Worm (Caenorhabditis elegans) whole organism, mixed stage, embryonic: Measurements from ENCODE around the gene T14B4.3.

Source experiments
- M03D4.4 ChIP-seq: sonication (generic microtip); optimal IDR thresholded peaks from 2 replicates; lab custom pipeline; 2017; ENCODE audit warnings: mild to moderate bottlenecking, missing genetic modification characterization, missing compliant biosample characterization
- bed-3 ChIP-seq: fragments of 200-800 bp; sonication (Bioruptor generic); optimal IDR thresholded peaks from 3 replicates; lab custom pipeline; 2018; ENCODE audit warnings: mild to moderate bottlenecking, missing genetic modification characterization, moderate library complexity, missing compliant biosample characterization
- blmp-1 ChIP-seq: fragments of 150-350 bp; optimal IDR thresholded peaks from 2 replicates; lab custom pipeline; 2014; ENCODE audit warnings: missing biosample characterization, missing genetic modification characterization
- ceh-39 ChIP-seq: fragments of 150-350 bp; optimal IDR thresholded peaks from 2 replicates; lab custom pipeline; 2014; ENCODE audit warnings: missing biosample characterization, missing genetic modification characterization
- ceh-43 ChIP-seq: fragments of 200-800 bp; sonication (Bioruptor generic); optimal IDR thresholded peaks from 2 replicates; lab custom pipeline; 2018; ENCODE audit warnings: mild to moderate bottlenecking, missing genetic modification characterization, moderate library complexity, missing compliant biosample characterization
- ceh-83 ChIP-seq: fragments of 200-800 bp; sonication (Bioruptor generic); optimal IDR thresholded peaks from 2 replicates; lab custom pipeline; 2018; ENCODE audit warnings: mild to moderate bottlenecking, missing genetic modification characterization, missing compliant biosample characterization
- ces-1 ChIP-seq: fragments of 150-350 bp; optimal IDR thresholded peaks from 2 replicates; lab custom pipeline; 2014; ENCODE audit warnings: missing biosample characterization, missing genetic modification reagents, missing genetic modification characterization
- cnd-1 ChIP-seq: fragments of 200-800 bp; sonication (Bioruptor generic); optimal IDR thresholded peaks from 2 replicates; lab custom pipeline; 2018; ENCODE audit warnings: mild to moderate bottlenecking, missing genetic modification characterization, missing compliant biosample characterization
- elt-1 ChIP-seq: sonication (generic microtip); optimal IDR thresholded peaks from 2 replicates; lab custom pipeline; 2017; ENCODE audit warnings: missing genetic modification characterization, mild to moderate bottlenecking, missing compliant biosample characterization, antibody characterized with exemption, moderate library complexity, borderline replicate concordance; ENCODE audit not compliant: insufficient read depth
- elt-3 ChIP-seq: fragments of 150-350 bp; optimal IDR thresholded peaks from 2 replicates; lab custom pipeline; 2014; ENCODE audit warnings: missing biosample characterization, missing genetic modification characterization
- ham-2 ChIP-seq: fragments of 200-800 bp; sonication (Bioruptor generic); optimal IDR thresholded peaks from 2 replicates; lab custom pipeline; 2018; ENCODE audit warnings: mild to moderate bottlenecking, missing genetic modification characterization, missing compliant biosample characterization
- hlh-1 ChIP-seq: fragments of 150-350 bp; optimal IDR thresholded peaks from 2 replicates; lab custom pipeline; 2014; ENCODE audit warnings: missing biosample characterization, missing genetic modification reagents, missing genetic modification characterization
- lin-13 ChIP-seq: fragments of 150-350 bp; optimal IDR thresholded peaks from 2 replicates; lab custom pipeline; 2014; ENCODE audit warnings: missing biosample characterization, missing genetic modification characterization
- lin-32 ChIP-seq: fragments of 200-800 bp; sonication (Bioruptor generic); optimal IDR thresholded peaks from 2 replicates; lab custom pipeline; 2018; ENCODE audit warnings: mild to moderate bottlenecking, missing genetic modification characterization, missing compliant biosample characterization
- lsy-2 ChIP-seq: fragments of 150-350 bp; optimal IDR thresholded peaks from 2 replicates; lab custom pipeline; 2014; ENCODE audit warnings: missing biosample characterization, missing genetic modification characterization
- mep-1 ChIP-seq: fragments of 150-350 bp; optimal IDR thresholded peaks from 2 replicates; lab custom pipeline; 2017; ENCODE audit warnings: missing biosample characterization, missing genetic modification reagents, missing genetic modification characterization, inconsistent platforms
- mls-2 ChIP-seq: sonication (generic microtip); optimal IDR thresholded peaks from 2 replicates; lab custom pipeline; 2016; ENCODE audit warnings: mild to moderate bottlenecking, missing genetic modification characterization, moderate library complexity, missing compliant biosample characterization
- nhr-12 ChIP-seq: fragments of 150-350 bp; optimal IDR thresholded peaks from 2 replicates; lab custom pipeline; 2014; ENCODE audit warnings: missing biosample characterization, missing genetic modification characterization
- nhr-2 ChIP-seq: fragments of 150-350 bp; optimal IDR thresholded peaks from 2 replicates; lab custom pipeline; 2014; ENCODE audit warnings: missing biosample characterization, missing genetic modification characterization
- nhr-28 ChIP-seq: fragments of 150-350 bp; optimal IDR thresholded peaks from 2 replicates; lab custom pipeline; 2014; ENCODE audit warnings: missing biosample characterization, missing genetic modification characterization
- nhr-76 ChIP-seq: sonication (generic microtip); optimal IDR thresholded peaks from 2 replicates; lab custom pipeline; 2017; ENCODE audit warnings: missing biosample characterization, missing genetic modification characterization
- pha-4 ChIP-seq: fragments of 150-350 bp; optimal IDR thresholded peaks from 2 replicates; lab custom pipeline; 2018; ENCODE audit warnings: missing biosample characterization, missing genetic modification reagents, missing genetic modification characterization
- snpc-4 ChIP-seq: fragments of 150-350 bp; optimal IDR thresholded peaks from 2 replicates; lab custom pipeline; 2014; ENCODE audit warnings: missing biosample characterization, missing genetic modification characterization
- sptf-1 ChIP-seq: sonication (generic microtip); optimal IDR thresholded peaks from 2 replicates; lab custom pipeline; 2017; ENCODE audit warnings: mild to moderate bottlenecking, missing genetic modification characterization, moderate library complexity, missing compliant biosample characterization
- tbx-8 ChIP-seq: fragments of 200-800 bp; sonication (Bioruptor generic); optimal IDR thresholded peaks from 2 replicates; lab custom pipeline; 2018; ENCODE audit warnings: mild to moderate bottlenecking, missing genetic modification characterization, moderate library complexity, missing compliant biosample characterization
- unc-120 ChIP-seq: sonication (generic microtip); optimal IDR thresholded peaks from 2 replicates; lab custom pipeline; 2017; ENCODE audit warnings: missing genetic modification characterization, missing compliant biosample characterization; ENCODE audit not compliant: poor library complexity, severe bottlenecking
- unc-39 ChIP-seq: fragments of 150-350 bp; optimal IDR thresholded peaks from 2 replicates; lab custom pipeline; 2014; ENCODE audit warnings: missing biosample characterization, missing genetic modification characterization
- ztf-11 ChIP-seq: fragments of 150-350 bp; optimal IDR thresholded peaks from 2 replicates; lab custom pipeline; 2014; ENCODE audit warnings: missing biosample characterization, missing genetic modification characterization

T14B4.3 gene

ce11 chrII:6749422-6749821 is 14.7 kb downstream of the T14B4.3 start, which contains the start of gene F41G3.10:
F41G3.10 (minus strand) TSS chrII:6749522.
- TF ChIP-seq ceh-39 (no peak), pha-4 (no peak)

ce11 chrII:6750929-6751328 is 16.2 kb downstream of the T14B4.3 start, which contains the start of gene F41G3.20:
F41G3.20 (minus strand) TSS chrII:6751029.
- TF ChIP-seq unc-120 (tag; lab: Kevin White, UChicago) (no peak), cnd-1 (tag; lab: Kevin White, UChicago) (no peak), tbx-8 (GFP tag; lab: Kevin White, UChicago) (no peak), mls-2 (no peak), unc-39 (tag; lab: Kevin White, UChicago) (no peak), ceh-43 (no peak), ceh-39 (no peak), ztf-11 (tag; lab: Kevin White, UChicago) (no peak)
- TF ChIP-seq, all 35 proteins: peak for 0

- TF ChIP-seq ceh-43 = no peak
Observed at ce11 chrII:6752027-6752426, 17.3 kb downstream of the T14B4.3 start, which contains the start of gene F41G3.19. F41G3.19 (minus strand) TSS chrII:6752127.

ce11 chrII:6752850-6753249 is 18.1 kb downstream of the T14B4.3 start, which contains the start of gene F41G3.21:
F41G3.21 (minus strand) TSS chrII:6752950.
- TF ChIP-seq nhr-76 (tag; lab: Kevin White, UChicago) (no peak), lsy-2 (tag; lab: Kevin White, UChicago) (no peak), cnd-1 (tag; lab: Kevin White, UChicago) (no peak), ces-1 (GFP tag; lab: Kevin White, UChicago) (no peak), pha-4 (no peak), nhr-2 (tag; lab: Kevin White, UChicago) (no peak), blmp-1 (tag; lab: Kevin White, UChicago) (no peak), mls-2 (no peak), M03D4.4 (tag; lab: Kevin White, UChicago) (no peak), lin-13 (tag; lab: Kevin White, UChicago) (no peak), ceh-83 (no peak), ceh-43 (no peak)

ce11 chrII:6754671-6755224 is 20.0 kb downstream of the T14B4.3 start, which contains the start of the genes srx-95 and fis-1:
srx-95 (minus strand) TSS chrII:6754771.
fis-1 (plus strand) TSS chrII:6755174.
- TF ChIP-seq nhr-2 (tag; lab: Kevin White, UChicago) (no peak), lsy-2 (tag; lab: Kevin White, UChicago) (no peak), ceh-39 (no peak), snpc-4 (tag; lab: Kevin White, UChicago) (no peak), mep-1 (tag; lab: Kevin White, UChicago) (no peak), ham-2 (GFP tag; lab: Kevin White, UChicago) (no peak), bed-3 (GFP tag; lab: Kevin White, UChicago) (no peak), elt-3 (tag; lab: Kevin White, UChicago) (no peak), cnd-1 (tag; lab: Kevin White, UChicago) (no peak), sptf-1 (tag; lab: Kevin White, UChicago) (no peak), ces-1 (GFP tag; lab: Kevin White, UChicago) (no peak)

- no peak for TF ChIP-seq lin-32 (GFP tag; lab: Kevin White, UChicago)
- no peak for TF ChIP-seq ham-2 (GFP tag; lab: Kevin White, UChicago)
- TF ChIP-seq snpc-4 (tag; lab: Kevin White, UChicago) = no peak
- TF ChIP-seq elt-3 (tag; lab: Kevin White, UChicago) = no peak
- TF ChIP-seq mls-2 = no peak
- no peak for TF ChIP-seq lsy-2 (tag; lab: Kevin White, UChicago)
- no peak for TF ChIP-seq nhr-28 (tag; lab: Kevin White, UChicago)
- no peak for TF ChIP-seq cnd-1 (tag; lab: Kevin White, UChicago)
- TF ChIP-seq elt-1 (tag; lab: Kevin White, UChicago) = no peak
- TF ChIP-seq nhr-2 (tag; lab: Kevin White, UChicago) = no peak
- TF ChIP-seq hlh-1 (tag; lab: Kevin White, UChicago) = no peak
- no peak for TF ChIP-seq ztf-11 (tag; lab: Kevin White, UChicago)
- TF ChIP-seq nhr-12 = no peak
- no peak for TF ChIP-seq ceh-39
- TF ChIP-seq blmp-1 (tag; lab: Kevin White, UChicago) = no peak
- no peak for TF ChIP-seq tbx-8 (GFP tag; lab: Kevin White, UChicago)
- TF ChIP-seq, all 35 proteins: peak for 0
Observed at ce11 chrII:6756232-6756631, 21.5 kb downstream of the T14B4.3 start, which contains the start of gene F41G3.3. F41G3.3 (plus strand) TSS chrII:6756532.
